Worm (Caenorhabditis elegans) whole organism, mixed stage, embryonic: Measurements from ENCODE around the gene dsb-1.

ENCODE experiments used
- blmp-1 ChIP-seq: fragments of 150-350 bp; optimal IDR thresholded peaks from 2 replicates; lab custom pipeline; 2014; ENCODE audit warnings: missing biosample characterization, missing genetic modification characterization
- lin-13 ChIP-seq: fragments of 150-350 bp; optimal IDR thresholded peaks from 2 replicates; lab custom pipeline; 2014; ENCODE audit warnings: missing biosample characterization, missing genetic modification characterization
- mab-5 ChIP-seq: fragments of 150-350 bp; optimal IDR thresholded peaks from 2 replicates; lab custom pipeline; 2014; ENCODE audit warnings: missing biosample characterization, missing genetic modification characterization
- nhr-12 ChIP-seq: fragments of 150-350 bp; optimal IDR thresholded peaks from 2 replicates; lab custom pipeline; 2014; ENCODE audit warnings: missing biosample characterization, missing genetic modification characterization
- nhr-2 ChIP-seq: fragments of 150-350 bp; optimal IDR thresholded peaks from 2 replicates; lab custom pipeline; 2014; ENCODE audit warnings: missing biosample characterization, missing genetic modification characterization
- nhr-237 ChIP-seq: fragments of 150-350 bp; optimal IDR thresholded peaks from 2 replicates; lab custom pipeline; 2014; ENCODE audit warnings: missing biosample characterization, missing genetic modification characterization
- nhr-28 ChIP-seq: fragments of 150-350 bp; optimal IDR thresholded peaks from 2 replicates; lab custom pipeline; 2014; ENCODE audit warnings: missing biosample characterization, missing genetic modification characterization
- nhr-76 ChIP-seq: sonication (generic microtip); optimal IDR thresholded peaks from 2 replicates; lab custom pipeline; 2017; ENCODE audit warnings: missing biosample characterization, missing genetic modification characterization
- snpc-4 ChIP-seq: fragments of 150-350 bp; optimal IDR thresholded peaks from 2 replicates; lab custom pipeline; 2014; ENCODE audit warnings: missing biosample characterization, missing genetic modification characterization
- sptf-1 ChIP-seq: sonication (generic microtip); optimal IDR thresholded peaks from 2 replicates; lab custom pipeline; 2017; ENCODE audit warnings: mild to moderate bottlenecking, missing genetic modification characterization, moderate library complexity, missing compliant biosample characterization
- unc-120 ChIP-seq: sonication (generic microtip); optimal IDR thresholded peaks from 2 replicates; lab custom pipeline; 2017; ENCODE audit warnings: missing genetic modification characterization, missing compliant biosample characterization; ENCODE audit not compliant: poor library complexity, severe bottlenecking
- unc-39 ChIP-seq: fragments of 150-350 bp; optimal IDR thresholded peaks from 2 replicates; lab custom pipeline; 2014; ENCODE audit warnings: missing biosample characterization, missing genetic modification characterization
- unc-62 ChIP-seq: fragments of 150-350 bp; optimal IDR thresholded peaks from 2 replicates; lab custom pipeline; 2014; ENCODE audit warnings: missing biosample characterization, missing genetic modification reagents, missing genetic modification characterization

ce11 chrIV:12371879-12372278, 36.8 kb upstream of the dsb-1 start, which contains the start of gene wdr-46:
- TF ChIP-seq mab-5 (tag; lab: Kevin White, UChicago) (no peak), lin-13 (tag; lab: Kevin White, UChicago) (peak; percentile 40), snpc-4 (no peak), nhr-76 (no peak), unc-62 (GFP tag; lab: Kevin White, UChicago) (peak; percentile 29), blmp-1 (tag; lab: Kevin White, UChicago) (no peak), nhr-237 (peak; percentile 58), unc-120 (tag; lab: Kevin White, UChicago) (no peak), nhr-28 (tag; lab: Kevin White, UChicago) (no peak), unc-39 (tag; lab: Kevin White, UChicago) (no peak), nhr-2 (tag; lab: Kevin White, UChicago) (peak; percentile 19), sptf-1 (tag; lab: Kevin White, UChicago) (peak; percentile 53), nhr-12 (tag; lab: Kevin White, UChicago) (no peak)
